Worm (Caenorhabditis elegans) whole organism, young adult: ENCODE measurements around the gene C49C8.1.

Source experiments
- F49E8.2 ChIP-seq: sonication (generic microtip); optimal IDR thresholded peaks from 3 replicates; lab custom pipeline; 2017; ENCODE audit warnings: missing genetic modification characterization, mild to moderate bottlenecking, missing compliant biosample characterization, antibody characterized with exemption, moderate library complexity; ENCODE audit not compliant: insufficient read depth
- efl-1 ChIP-seq: fragments of 150-350 bp; optimal IDR thresholded peaks from 2 replicates; lab custom pipeline; 2014; ENCODE audit warnings: missing biosample characterization, missing genetic modification reagents, missing genetic modification characterization
- snpc-4 ChIP-seq, 5 experiments: fragments of 150-350 bp in 1 of 5; sonication (generic microtip) in 4 of 5; optimal IDR thresholded peaks; 2 replicates each; lab custom pipeline; 2014 to 2018; ENCODE audit warnings: missing genetic modification characterization in 5 of 5, missing biosample characterization in 3 of 5, antibody characterized with exemption in 2 of 5, mild to moderate bottlenecking in 2 of 5, missing compliant biosample characterization in 2 of 5, missing genotype in 2 of 5, moderate library complexity in 2 of 5, missing genetic modification reagents in 1 of 5
- ztf-6 ChIP-seq: fragments of 200-800 bp; sonication (Bioruptor generic); IDR thresholded peaks from 2 replicates; pipeline ENCODE4 v1.3.6; 2022; ENCODE audit warnings: missing genetic modification reagents, missing genetic modification characterization, missing compliant biosample characterization

- no peak for TF ChIP-seq snpc-4 (GFP tag; optimal IDR thresholded peaks at IDR 0.05; lab: Kevin White, UChicago)
- no peak for TF ChIP-seq snpc-4 (tag; optimal IDR thresholded peaks at IDR 0.05; lab: Kevin White, UChicago)
- TF ChIP-seq ztf-6 = no peak
- no peak for TF ChIP-seq F49E8.2 (tag; lab: Kevin White, UChicago)
- TF ChIP-seq efl-1 (GFP tag; lab: Kevin White, UChicago) = no peak
These were observed 3.7 kb upstream of the C49C8.1 start, which contains the start of gene C49C8.2 for ce11 chrIV:8650696-8651095.
